Worm (Caenorhabditis elegans) whole organism, L3 larva: ENCODE measurements around the gene sid-3.
A peak's percentile ranks its signal among the peaks of the same experiment; 100 is the strongest.

Experiments used
- R02D3.7 ChIP-seq: fragments of 150-350 bp; optimal IDR thresholded peaks from 2 replicates; lab custom pipeline; 2014; ENCODE audit warnings: missing biosample characterization, missing genetic modification characterization
- aly-2 ChIP-seq: fragments of 150-350 bp; optimal IDR thresholded peaks from 2 replicates; lab custom pipeline; 2014; ENCODE audit warnings: missing biosample characterization, missing genetic modification characterization
- ceh-82 ChIP-seq: fragments of 150-350 bp; optimal IDR thresholded peaks from 2 replicates; lab custom pipeline; 2014; ENCODE audit warnings: missing biosample characterization, missing genetic modification characterization
- egl-5 ChIP-seq: fragments of 150-350 bp; optimal IDR thresholded peaks from 2 replicates; lab custom pipeline; 2017; ENCODE audit warnings: missing biosample characterization, missing genetic modification reagents, missing genetic modification characterization, inconsistent platforms
- elt-2 ChIP-seq: sonication (generic microtip); optimal IDR thresholded peaks from 2 replicates; lab custom pipeline; 2016; ENCODE audit warnings: missing genetic modification reagents, mild to moderate bottlenecking, missing genetic modification characterization, missing compliant biosample characterization
- elt-3 ChIP-seq, 3 experiments: fragments of 150-350 bp in 1 of 3; sonication (generic microtip) in 2 of 3; optimal IDR thresholded peaks; 2 replicates in 2 of 3; 4 replicates in 1 of 3; lab custom pipeline; 2014 to 2017; ENCODE audit warnings: missing biosample characterization in 3 of 3, missing genetic modification characterization in 3 of 3
- eor-1 ChIP-seq, 2 experiments: fragments of 150-350 bp; optimal IDR thresholded peaks; 2 replicates each; lab custom pipeline; 2014 to 2018; ENCODE audit warnings: missing biosample characterization in 2 of 2, missing genetic modification characterization in 2 of 2
- fkh-10 ChIP-seq: sonication (generic microtip); optimal IDR thresholded peaks from 2 replicates; lab custom pipeline; 2017; ENCODE audit warnings: missing biosample characterization, missing genetic modification reagents, missing genetic modification characterization
- fos-1 ChIP-seq: fragments of 150-350 bp; optimal IDR thresholded peaks from 2 replicates; lab custom pipeline; 2014; ENCODE audit warnings: missing biosample characterization, missing genetic modification characterization
- jun-1 ChIP-seq: fragments of 150-350 bp; optimal IDR thresholded peaks from 2 replicates; lab custom pipeline; 2014; ENCODE audit warnings: missing biosample characterization, missing genetic modification reagents, missing genetic modification characterization
- lin-39 ChIP-seq: fragments of 150-350 bp; optimal IDR thresholded peaks from 2 replicates; lab custom pipeline; 2018; ENCODE audit warnings: missing biosample characterization, missing genetic modification reagents, missing genetic modification characterization
- lsy-12 ChIP-seq: sonication (generic microtip); optimal IDR thresholded peaks from 2 replicates; lab custom pipeline; 2016; ENCODE audit warnings: mild to moderate bottlenecking, missing genetic modification characterization, missing compliant biosample characterization
- mdl-1 ChIP-seq: fragments of 150-350 bp; optimal IDR thresholded peaks from 2 replicates; lab custom pipeline; 2014; ENCODE audit warnings: missing biosample characterization, missing genetic modification characterization
- nfya-1 ChIP-seq: sonication (generic microtip); optimal IDR thresholded peaks from 2 replicates; lab custom pipeline; 2017; ENCODE audit warnings: missing genetic modification characterization, mild to moderate bottlenecking, missing compliant biosample characterization, antibody characterized with exemption, moderate library complexity; ENCODE audit not compliant: insufficient read depth
- nhr-11 ChIP-seq: fragments of 150-350 bp; optimal IDR thresholded peaks from 2 replicates; lab custom pipeline; 2014; ENCODE audit warnings: missing biosample characterization, missing genetic modification characterization
- nhr-67 ChIP-seq: fragments of 150-350 bp; optimal IDR thresholded peaks from 2 replicates; lab custom pipeline; 2014; ENCODE audit warnings: missing biosample characterization, missing genetic modification characterization
- nhr-76 ChIP-seq: fragments of 150-350 bp; sonication (generic microtip); optimal IDR thresholded peaks from 5 replicates; lab custom pipeline; 2014; ENCODE audit warnings: missing biosample characterization, missing genetic modification characterization
- nhr-77 ChIP-seq: fragments of 150-350 bp; optimal IDR thresholded peaks from 2 replicates; lab custom pipeline; 2014; ENCODE audit warnings: missing biosample characterization, missing genetic modification characterization
- pha-4 ChIP-seq: fragments of 150-350 bp; optimal IDR thresholded peaks from 2 replicates; lab custom pipeline; 2014; ENCODE audit warnings: missing biosample characterization, missing genetic modification reagents, missing genetic modification characterization
- skn-1 ChIP-seq: fragments of 150-350 bp; optimal IDR thresholded peaks from 2 replicates; lab custom pipeline; 2014; ENCODE audit warnings: missing biosample characterization, missing genetic modification characterization
- unc-39 ChIP-seq: sonication (generic microtip); optimal IDR thresholded peaks from 4 replicates; lab custom pipeline; 2017; ENCODE audit warnings: missing biosample characterization, missing genetic modification characterization
- zag-1 ChIP-seq: fragments of 150-350 bp; optimal IDR thresholded peaks from 2 replicates; lab custom pipeline; 2014; ENCODE audit warnings: missing biosample characterization, missing genetic modification characterization
- ztf-11 ChIP-seq: fragments of 150-350 bp; optimal IDR thresholded peaks from 2 replicates; lab custom pipeline; 2014; ENCODE audit warnings: missing biosample characterization, missing genetic modification characterization

sid-3 gene

ce11 chrX:17234988-17235387 lies 48.8 kb downstream of the sid-3 start:
- TF ChIP-seq elt-2 (tag; lab: Kevin White, UChicago) (no peak), lsy-12 (tag; lab: Kevin White, UChicago) (no peak), nhr-77 (tag; lab: Kevin White, UChicago) (no peak), unc-39 (tag; lab: Kevin White, UChicago) (no peak), elt-3 (tag; optimal IDR thresholded peaks at IDR 0.05; lab: Kevin White, UChicago) (no peak), R02D3.7 (tag; lab: Kevin White, UChicago) (no peak), skn-1 (tag; lab: Kevin White, UChicago) (no peak), egl-5 (tag; lab: Kevin White, UChicago) (no peak), ceh-82 (tag; lab: Kevin White, UChicago) (no peak), lin-39 (no peak), fos-1 (no peak), nhr-76 (no peak), fkh-10 (no peak), aly-2 (no peak), nhr-11 (tag; lab: Kevin White, UChicago) (no peak)

- TF ChIP-seq nhr-67 (tag; lab: Kevin White, UChicago) (no peak), ztf-11 (tag; lab: Kevin White, UChicago) (no peak), nfya-1 (tag; lab: Kevin White, UChicago) (no peak), lin-39 (peak; percentile 35), pha-4 (peak; percentile 83), elt-2 (tag; lab: Kevin White, UChicago) (peak; percentile 37), jun-1 (no peak), mdl-1 (tag; lab: Kevin White, UChicago) (no peak), eor-1 (tag; optimal IDR thresholded peaks at IDR 0.05; lab: Kevin White, UChicago) (no peak)
These were observed 49.8 kb downstream of the sid-3 start, which contains the start of gene dhs-30 for ce11 chrX:17235749-17236561. TSS of gene dhs-30 (minus strand) at chrX:17235838.

- TF ChIP-seq zag-1 (tag; lab: Kevin White, UChicago): no peak
These were observed 51.3 kb downstream of the sid-3 start, which contains the start of gene T25G12.11 for ce11 chrX:17237439-17237838. TSS of gene T25G12.11 (minus strand) at chrX:17237539.
